Fruit fly (Drosophila melanogaster): ENCODE results near the gene CG32388.

The CG32388 gene

dm6 chr3L:6996907-6997306 is 12.5 kb upstream of the CG32388 start:
- TF ChIP-seq Lpt (GFP tag; optimal IDR thresholded peaks at IDR 0.05) (peak; percentile 23), svp (GFP tag) (peak; percentile 73), dsx (GFP tag; optimal IDR thresholded peaks at IDR 0.05; ENCODE audit: poor library complexity, severe bottlenecking) (peak; percentile 30), CG31627 (GFP tag; optimal IDR thresholded peaks at IDR 0.05) (peak; percentile 56), Met (GFP tag; optimal IDR thresholded peaks at IDR 0.05) (peak; percentile 51), vri (GFP tag; optimal IDR thresholded peaks at IDR 0.05) (no peak), CG8119 (GFP tag; IDR thresholded peaks at IDR 0.05) (peak; percentile 76), CG4318 (GFP tag; optimal IDR thresholded peaks at IDR 0.05) (peak; percentile 53), fkh (GFP tag; optimal IDR thresholded peaks at IDR 0.05) (no peak), CG1621 (tag; optimal IDR thresholded peaks at IDR 0.05) (peak; percentile 17), CG16779 (tag; optimal IDR thresholded peaks at IDR 0.05) (no peak), CG3919 (GFP tag; optimal IDR thresholded peaks at IDR 0.05) (peak; percentile 38), ss (GFP tag; optimal IDR thresholded peaks at IDR 0.05) (peak in 1 of 2 experiments; percentile 8), CG6854 (GFP tag; optimal IDR thresholded peaks at IDR 0.05) (no peak), CG3032 (tag; optimal IDR thresholded peaks at IDR 0.05) (peak; percentile 31), fd59A (GFP tag; optimal IDR thresholded peaks at IDR 0.05) (peak; percentile 11), Hr38 (GFP tag; optimal IDR thresholded peaks at IDR 0.05) (no peak), Sox15 (GFP tag; optimal IDR thresholded peaks at IDR 0.05) (peak; percentile 19), salr (GFP tag; optimal IDR thresholded peaks at IDR 0.05) (peak in 1 of 2 experiments; percentile 34), Eip75B (GFP tag; optimal IDR thresholded peaks at IDR 0.05) (peak; percentile 38), Hr39 (GFP tag; optimal IDR thresholded peaks at IDR 0.05) (peak; percentile 47), dac (GFP tag; optimal IDR thresholded peaks at IDR 0.05) (peak; percentile 21), Sox102F (GFP tag; optimal IDR thresholded peaks at IDR 0.05) (peak; percentile 16), CG10631 (GFP tag; optimal IDR thresholded peaks at IDR 0.05) (peak; percentile 53), CG10669 (GFP tag; optimal IDR thresholded peaks at IDR 0.05) (peak; percentile 13), CG32006 (GFP tag; optimal IDR thresholded peaks at IDR 0.05) (peak; percentile 80), esn (GFP tag; optimal IDR thresholded peaks at IDR 0.05) (peak; percentile 47), Ets21C (GFP tag; optimal IDR thresholded peaks at IDR 0.05) (no peak), Eip78C (GFP tag) (peak; percentile 85), CG8632 (GFP tag; optimal IDR thresholded peaks at IDR 0.05) (peak; percentile 11), CG6792 (GFP tag; optimal IDR thresholded peaks at IDR 0.05) (peak; percentile 12), CG34406 (GFP tag; optimal IDR thresholded peaks at IDR 0.05) (peak; percentile 39), CG6808 (GFP tag; optimal IDR thresholded peaks at IDR 0.05) (peak; percentile 24), Ets96B (tag; optimal IDR thresholded peaks at IDR 0.05) (peak; percentile 35), CG8319 (GFP tag; optimal IDR thresholded peaks at IDR 0.05) (no peak), Eip93F (GFP tag; optimal IDR thresholded peaks at IDR 0.05) (no peak), net (GFP tag; optimal IDR thresholded peaks at IDR 0.05) (peak; percentile 57), CG11902 (GFP tag; optimal IDR thresholded peaks at IDR 0.05) (no peak), CG9139 (GFP tag; optimal IDR thresholded peaks at IDR 0.05) (no peak), CG11294 (GFP tag; IDR thresholded peaks at IDR 0.05) (peak; percentile 22; the same call in 1 of the 2 replicates), topi (GFP tag; optimal IDR thresholded peaks at IDR 0.05) (peak; percentile 31), spab (GFP tag; optimal IDR thresholded peaks at IDR 0.05) (no peak), achi (GFP tag; optimal IDR thresholded peaks at IDR 0.05) (peak; percentile 51), CG11762 (GFP tag; optimal IDR thresholded peaks at IDR 0.05; ENCODE audit: insufficient read depth) (no peak), Gug (GFP tag; IDR thresholded peaks at IDR 0.05) (peak; percentile 21; the same call in 1 of the 2 replicates), eg (GFP tag; IDR thresholded peaks at IDR 0.05) (peak; percentile 79), Blimp-1 (GFP tag; optimal IDR thresholded peaks at IDR 0.05) (no peak), fd85E (GFP tag; optimal IDR thresholded peaks at IDR 0.05) (no peak), CG7368 (GFP tag; optimal IDR thresholded peaks at IDR 0.05) (no peak), acj6 (GFP tag; optimal IDR thresholded peaks at IDR 0.05) (peak; percentile 45), CG6163 (GFP tag; IDR thresholded peaks at IDR 0.05) (peak; percentile 55; the same call in 2 of the 3 replicates), pdm3 (GFP tag; optimal IDR thresholded peaks at IDR 0.05) (peak; percentile 64)

Measured in whole organism, prepupa.